Worm (Caenorhabditis elegans): Measurements from ENCODE around the gene col-121.

The col-121 gene

ce11 chrIV:9396118-9396517 is at the start of gene col-121:
col-121 (minus strand) TSS chrIV:9396218.
- TF ChIP-seq dao-5 (tag; optimal IDR thresholded peaks at IDR 0.05) (no peak), W03F9.2 (tag; optimal IDR thresholded peaks at IDR 0.05) (no peak), him-1 (tag; optimal IDR thresholded peaks at IDR 0.05) (no peak)

- TF ChIP-seq him-1 (tag; optimal IDR thresholded peaks at IDR 0.05) (no peak), W03F9.2 (tag; optimal IDR thresholded peaks at IDR 0.05) (no peak), dao-5 (tag; optimal IDR thresholded peaks at IDR 0.05) (no peak)
Measured at ce11 chrIV:9445407-9445806, 49.4 kb upstream of the col-121 start, which contains the start of gene hsp-12.3. hsp-12.3 (minus strand) TSS chrIV:9445507.

ce11 chrIV:9444417-9445026 is 48.5 kb upstream of the col-121 start:
- TF ChIP-seq him-1 (tag; optimal IDR thresholded peaks at IDR 0.05) (peak; percentile 78), W03F9.2 (tag; optimal IDR thresholded peaks at IDR 0.05) (peak; percentile 87), dao-5 (tag; optimal IDR thresholded peaks at IDR 0.05) (no peak)

- TF ChIP-seq dao-5 (tag; optimal IDR thresholded peaks at IDR 0.05) (no peak), him-1 (tag; optimal IDR thresholded peaks at IDR 0.05) (no peak), W03F9.2 (tag; optimal IDR thresholded peaks at IDR 0.05) (no peak)
Measured at ce11 chrIV:9443940-9444339, 47.9 kb upstream of the col-121 start, which contains the start of gene F38E11.9. F38E11.9 (minus strand) TSS chrIV:9444040.

- no peak for TF ChIP-seq him-1 (tag; optimal IDR thresholded peaks at IDR 0.05)
- no peak for TF ChIP-seq dao-5 (tag; optimal IDR thresholded peaks at IDR 0.05)
- TF ChIP-seq W03F9.2 (tag; optimal IDR thresholded peaks at IDR 0.05): peak; percentile 38
Measured at ce11 chrIV:9442106-9442532, 46.1 kb upstream of the col-121 start.

- no peak for TF ChIP-seq him-1 (tag; optimal IDR thresholded peaks at IDR 0.05)
Measured at ce11 chrIV:9441391-9441790, 45.4 kb upstream of the col-121 start.

- no peak for TF ChIP-seq dao-5 (tag; optimal IDR thresholded peaks at IDR 0.05)
- peak; percentile 36 for TF ChIP-seq W03F9.2 (tag; optimal IDR thresholded peaks at IDR 0.05)
Measured at ce11 chrIV:9440880-9441336, 44.9 kb upstream of the col-121 start, which contains the start of gene idh-1. idh-1 (minus strand) TSS chrIV:9441107.

ce11 chrIV:9438753-9439152 is 42.7 kb upstream of the col-121 start:
- TF ChIP-seq dao-5 (tag; optimal IDR thresholded peaks at IDR 0.05) (no peak), W03F9.2 (tag; optimal IDR thresholded peaks at IDR 0.05) (no peak), him-1 (tag; optimal IDR thresholded peaks at IDR 0.05) (no peak)

ce11 chrIV:9432327-9432726 is 36.3 kb upstream of the col-121 start:
- TF ChIP-seq dao-5 (tag; optimal IDR thresholded peaks at IDR 0.05): no peak
- no peak for TF ChIP-seq him-1 (tag; optimal IDR thresholded peaks at IDR 0.05)
- TF ChIP-seq W03F9.2 (tag; optimal IDR thresholded peaks at IDR 0.05): no peak

ce11 chrIV:9427959-9428358 is 31.9 kb upstream of the col-121 start, which contains the start of gene F59B8.1:
F59B8.1 (plus strand) TSS chrIV:9428259.
- TF ChIP-seq him-1 (tag; optimal IDR thresholded peaks at IDR 0.05): no peak
- TF ChIP-seq W03F9.2 (tag; optimal IDR thresholded peaks at IDR 0.05): no peak

ce11 chrIV:9423095-9423494 is 27.1 kb upstream of the col-121 start, which contains the start of gene srxa-2:
srxa-2 (plus strand) TSS chrIV:9423395.
- TF ChIP-seq dao-5 (tag; optimal IDR thresholded peaks at IDR 0.05) (no peak), him-1 (tag; optimal IDR thresholded peaks at IDR 0.05) (no peak), W03F9.2 (tag; optimal IDR thresholded peaks at IDR 0.05) (no peak)

- no peak for TF ChIP-seq dao-5 (tag; optimal IDR thresholded peaks at IDR 0.05)
- TF ChIP-seq W03F9.2 (tag; optimal IDR thresholded peaks at IDR 0.05): no peak
- no peak for TF ChIP-seq him-1 (tag; optimal IDR thresholded peaks at IDR 0.05)
Measured at ce11 chrIV:9422408-9422807, 26.4 kb upstream of the col-121 start, which contains the start of gene F56D5.9. F56D5.9 (minus strand) TSS chrIV:9422508.

ce11 chrIV:9408004-9408403 is 12.0 kb upstream of the col-121 start, which contains the start of gene F56D5.5:
F56D5.5 (minus strand) TSS chrIV:9408104.
- TF ChIP-seq W03F9.2 (tag; optimal IDR thresholded peaks at IDR 0.05): no peak
- TF ChIP-seq dao-5 (tag; optimal IDR thresholded peaks at IDR 0.05): no peak
- no peak for TF ChIP-seq him-1 (tag; optimal IDR thresholded peaks at IDR 0.05)

- TF ChIP-seq dao-5 (tag; optimal IDR thresholded peaks at IDR 0.05) (no peak), W03F9.2 (tag; optimal IDR thresholded peaks at IDR 0.05) (no peak), him-1 (tag; optimal IDR thresholded peaks at IDR 0.05) (no peak)
Measured at ce11 chrIV:9403761-9404420, 7.9 kb upstream of the col-121 start.
